Worm (Caenorhabditis elegans) whole organism, L1 larva: ENCODE data around the gene pch-2.

ENCODE experiments used
- C04F5.9 ChIP-seq: sonication (generic microtip); optimal IDR thresholded peaks from 2 replicates; lab custom pipeline; 2016; ENCODE audit warnings: missing genetic modification characterization, missing compliant biosample characterization
- C16A3.4 ChIP-seq: fragments of 150-350 bp; optimal IDR thresholded peaks from 2 replicates; lab custom pipeline; 2014; ENCODE audit warnings: missing biosample characterization, missing genetic modification characterization
- C34B4.2 ChIP-seq: sonication (generic microtip); optimal IDR thresholded peaks from 2 replicates; lab custom pipeline; 2017; ENCODE audit warnings: mild to moderate bottlenecking, missing genetic modification characterization, missing compliant biosample characterization
- F16B12.6 ChIP-seq: fragments of 150-350 bp; optimal IDR thresholded peaks from 2 replicates; lab custom pipeline; 2014; ENCODE audit warnings: missing biosample characterization, missing genetic modification characterization
- aha-1 ChIP-seq: fragments of 150-350 bp; optimal IDR thresholded peaks from 2 replicates; lab custom pipeline; 2014; ENCODE audit warnings: missing biosample characterization, missing genetic modification characterization
- alr-1 ChIP-seq: fragments of 200-800 bp; sonication (Bioruptor generic); optimal IDR thresholded peaks from 2 replicates; lab custom pipeline; 2018; ENCODE audit warnings: borderline replicate concordance, mild to moderate bottlenecking, missing genetic modification characterization, missing compliant biosample characterization
- ceh-8 ChIP-seq: fragments of 200-800 bp; sonication (Bioruptor generic); optimal IDR thresholded peaks from 2 replicates; lab custom pipeline; 2018; ENCODE audit warnings: mild to moderate bottlenecking, missing genetic modification characterization, moderate library complexity, missing compliant biosample characterization
- ceh-82 ChIP-seq, 3 experiments: fragments of 150-350 bp in 1 of 3; sonication (generic microtip) in 2 of 3; optimal IDR thresholded peaks; 2 replicates each; lab custom pipeline; 2014 to 2017; ENCODE audit warnings: missing biosample characterization in 3 of 3, missing genetic modification characterization in 3 of 3
- ceh-90 ChIP-seq: sonication (generic microtip); optimal IDR thresholded peaks from 2 replicates; lab custom pipeline; 2016; ENCODE audit warnings: missing genetic modification characterization, missing compliant biosample characterization
- ces-1 ChIP-seq: fragments of 150-350 bp; optimal IDR thresholded peaks from 2 replicates; lab custom pipeline; 2014; ENCODE audit warnings: missing biosample characterization, missing genetic modification reagents, missing genetic modification characterization
- dpl-1 ChIP-seq, 3 experiments: fragments of 150-350 bp in 2 of 3; sonication (generic microtip) in 1 of 3; optimal IDR thresholded peaks; 2 replicates each; lab custom pipeline; 2014 to 2017; ENCODE audit warnings: missing biosample characterization in 3 of 3, missing genetic modification characterization in 3 of 3, missing genetic modification reagents in 3 of 3
- efl-1 ChIP-seq, 4 experiments: fragments of 150-350 bp; optimal IDR thresholded peaks in 3 of 4; peaks in 1 of 4; 1 replicate in 1 of 4; 2 replicates in 3 of 4; lab custom pipeline; 2014; ENCODE audit warnings: missing biosample characterization in 2 of 4, missing genetic modification characterization in 2 of 4, missing genetic modification reagents in 2 of 4
- egl-13 ChIP-seq: sonication (generic microtip); optimal IDR thresholded peaks from 2 replicates; lab custom pipeline; 2016; ENCODE audit warnings: missing genotype, missing genetic modification reagents, missing genetic modification characterization, missing compliant biosample characterization
- egl-27 ChIP-seq, 2 experiments: fragments of 150-350 bp in 1 of 2; sonication (generic microtip); optimal IDR thresholded peaks; 3 replicates each; lab custom pipeline; 2017 to 2018; ENCODE audit warnings: missing biosample characterization in 2 of 2, missing genetic modification characterization in 2 of 2, missing genetic modification reagents in 2 of 2
- elt-2 ChIP-seq: sonication (generic microtip); optimal IDR thresholded peaks from 2 replicates; lab custom pipeline; 2016; ENCODE audit warnings: missing genetic modification characterization, mild to moderate bottlenecking, inconsistent platforms, missing compliant biosample characterization, missing genetic modification reagents
- elt-3 ChIP-seq, 6 experiments: fragments of 150-350 bp in 1 of 6; sonication (generic microtip); optimal IDR thresholded peaks; 2 replicates each; lab custom pipeline; 2017 to 2018; ENCODE audit warnings: missing biosample characterization in 6 of 6, missing genetic modification characterization in 6 of 6, inconsistent platforms in 1 of 6
- ets-5 ChIP-seq: fragments of 200-800 bp; sonication (Bioruptor generic); IDR thresholded peaks from 2 replicates; pipeline ENCODE4 v1.3.6; 2022; ENCODE audit warnings: missing genetic modification characterization, missing compliant biosample characterization
- fkh-8 ChIP-seq: sonication (generic microtip); optimal IDR thresholded peaks from 2 replicates; lab custom pipeline; 2016; ENCODE audit warnings: mild to moderate bottlenecking, missing genetic modification characterization, missing compliant biosample characterization
- hlh-4 ChIP-seq: sonication (generic microtip); optimal IDR thresholded peaks from 2 replicates; lab custom pipeline; 2016; ENCODE audit warnings: mild to moderate bottlenecking, missing genetic modification characterization, missing compliant biosample characterization
- isw-1 ChIP-seq: fragments of 200-800 bp; sonication (Bioruptor generic); IDR thresholded peaks from 2 replicates; pipeline ENCODE4 v1.3.6; 2022; ENCODE audit warnings: missing genetic modification characterization, missing compliant biosample characterization
- lin-14 ChIP-seq: fragments of 200-800 bp; sonication (Bioruptor generic); optimal IDR thresholded peaks from 2 replicates; lab custom pipeline; 2018; ENCODE audit warnings: mild to moderate bottlenecking, missing genetic modification characterization, moderate library complexity, missing compliant biosample characterization
- lin-35 ChIP-seq, 2 experiments: fragments of 150-350 bp; optimal IDR thresholded peaks; 2 replicates each; lab custom pipeline; 2014; ENCODE audit warnings: missing biosample characterization in 2 of 2, missing genetic modification characterization in 2 of 2, missing genetic modification reagents in 2 of 2
- lin-39 ChIP-seq: fragments of 150-350 bp; optimal IDR thresholded peaks from 2 replicates; lab custom pipeline; 2014; ENCODE audit warnings: missing biosample characterization, missing genetic modification reagents, missing genetic modification characterization
- lsy-2 ChIP-seq, 2 experiments: fragments of 150-350 bp; optimal IDR thresholded peaks; 2 replicates each; lab custom pipeline; 2014; ENCODE audit warnings: missing biosample characterization in 2 of 2, missing genetic modification characterization in 2 of 2
- mdl-1 ChIP-seq, 2 experiments: fragments of 150-350 bp; optimal IDR thresholded peaks; 2 replicates each; lab custom pipeline; 2014 to 2017; ENCODE audit warnings: missing biosample characterization in 2 of 2, missing genetic modification characterization in 2 of 2, inconsistent platforms in 1 of 2
- nhr-12 ChIP-seq: sonication (generic microtip); optimal IDR thresholded peaks from 2 replicates; lab custom pipeline; 2017; ENCODE audit warnings: missing biosample characterization, missing genetic modification characterization
- nhr-19 ChIP-seq: fragments of 200-800 bp; sonication (Bioruptor generic); conservative IDR thresholded peaks from 2 replicates; pipeline ENCODE4 v1.3.6; 2022; ENCODE audit warnings: missing genetic modification characterization, missing compliant biosample characterization
- nhr-28 ChIP-seq: fragments of 150-350 bp; optimal IDR thresholded peaks from 2 replicates; lab custom pipeline; 2014; ENCODE audit warnings: missing biosample characterization, missing genetic modification characterization
- nhr-47 ChIP-seq: sonication (generic microtip); optimal IDR thresholded peaks from 2 replicates; lab custom pipeline; 2016; ENCODE audit warnings: mild to moderate bottlenecking, missing genetic modification characterization, moderate library complexity, missing compliant biosample characterization
- nhr-71 ChIP-seq: sonication (generic microtip); optimal IDR thresholded peaks from 2 replicates; lab custom pipeline; 2016; ENCODE audit warnings: mild to moderate bottlenecking, missing genetic modification characterization, moderate library complexity, missing compliant biosample characterization
- nhr-76 ChIP-seq: sonication (generic microtip); optimal IDR thresholded peaks from 2 replicates; lab custom pipeline; 2017; ENCODE audit warnings: missing biosample characterization, missing genetic modification characterization
- nhr-84 ChIP-seq: sonication (generic microtip); optimal IDR thresholded peaks from 2 replicates; lab custom pipeline; 2017; ENCODE audit warnings: missing biosample characterization, missing genetic modification characterization
- nhr-90 ChIP-seq: sonication (generic microtip); optimal IDR thresholded peaks from 2 replicates; lab custom pipeline; 2016; ENCODE audit warnings: mild to moderate bottlenecking, missing genetic modification characterization, missing compliant biosample characterization; ENCODE audit not compliant: poor library complexity
- pag-3 ChIP-seq: sonication (generic microtip); optimal IDR thresholded peaks from 2 replicates; lab custom pipeline; 2017; ENCODE audit warnings: missing genetic modification characterization, mild to moderate bottlenecking, missing compliant biosample characterization, antibody characterized with exemption, borderline replicate concordance; ENCODE audit not compliant: insufficient read depth
- pax-3 ChIP-seq: fragments of 200-800 bp; sonication (Bioruptor generic); optimal IDR thresholded peaks from 2 replicates; lab custom pipeline; 2018; ENCODE audit warnings: mild to moderate bottlenecking, missing genetic modification characterization, moderate library complexity, missing compliant biosample characterization
- rnt-1 ChIP-seq: sonication (generic microtip); optimal IDR thresholded peaks from 2 replicates; lab custom pipeline; 2016; ENCODE audit warnings: mild to moderate bottlenecking, missing genetic modification characterization, moderate library complexity, missing compliant biosample characterization
- snpc-4 ChIP-seq: fragments of 150-350 bp; optimal IDR thresholded peaks from 2 replicates; lab custom pipeline; 2014; ENCODE audit warnings: missing biosample characterization, missing genetic modification characterization
- snu-23 ChIP-seq: sonication (generic microtip); optimal IDR thresholded peaks from 2 replicates; lab custom pipeline; 2016; ENCODE audit warnings: missing genetic modification characterization, missing compliant biosample characterization
- sup-37 ChIP-seq: fragments of 200-800 bp; sonication (Bioruptor generic); optimal IDR thresholded peaks from 2 replicates; lab custom pipeline; 2018; ENCODE audit warnings: mild to moderate bottlenecking, missing genetic modification characterization, missing compliant biosample characterization
- tbx-2 ChIP-seq: sonication (generic microtip); optimal IDR thresholded peaks from 2 replicates; lab custom pipeline; 2016; ENCODE audit warnings: missing genetic modification characterization, missing compliant biosample characterization
- tlp-1 ChIP-seq: fragments of 150-350 bp; optimal IDR thresholded peaks from 2 replicates; lab custom pipeline; 2014; ENCODE audit warnings: missing biosample characterization, missing genetic modification characterization
- unc-130 ChIP-seq: fragments of 150-350 bp; optimal IDR thresholded peaks from 2 replicates; lab custom pipeline; 2017; ENCODE audit warnings: missing biosample characterization, missing genetic modification characterization, inconsistent platforms
- unc-98 ChIP-seq: fragments of 200-800 bp; sonication (Bioruptor generic); IDR thresholded peaks from 2 replicates; pipeline ENCODE4 v1.3.6; 2022; ENCODE audit warnings: missing genetic modification characterization, missing compliant biosample characterization
- vab-15 ChIP-seq: sonication (generic microtip); optimal IDR thresholded peaks from 2 replicates; lab custom pipeline; 2017; ENCODE audit warnings: missing genotype, mild to moderate bottlenecking, missing genetic modification characterization, missing compliant biosample characterization
- xbp-1 ChIP-seq: sonication (generic microtip); optimal IDR thresholded peaks from 2 replicates; lab custom pipeline; 2016; ENCODE audit warnings: missing genetic modification characterization, missing compliant biosample characterization
- zag-1 ChIP-seq: fragments of 150-350 bp; optimal IDR thresholded peaks from 2 replicates; lab custom pipeline; 2014; ENCODE audit warnings: missing biosample characterization, missing genetic modification characterization
- ztf-4 ChIP-seq: fragments of 150-350 bp; optimal IDR thresholded peaks from 2 replicates; lab custom pipeline; 2014; ENCODE audit warnings: missing biosample characterization, missing genetic modification characterization

pch-2 gene

DNA sequence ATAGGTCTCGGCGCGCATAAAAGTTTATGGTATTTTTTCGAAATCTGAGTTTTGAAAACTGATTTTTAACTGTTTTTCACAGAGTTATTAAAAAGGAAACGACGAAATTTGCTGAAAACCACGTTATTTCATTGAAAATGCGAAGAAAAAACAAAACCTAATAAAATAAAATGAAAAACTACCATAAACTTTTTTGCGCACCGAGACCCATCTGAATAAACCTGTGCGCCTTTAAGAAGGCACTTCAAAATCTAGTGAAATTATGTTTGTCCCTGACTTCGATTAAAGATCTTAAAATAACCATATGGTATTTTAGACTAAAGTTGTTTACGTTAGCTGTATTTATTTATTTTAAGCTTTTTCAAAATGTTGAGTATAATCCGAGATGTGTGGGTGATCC lies 30.4 kb upstream of the pch-2 start:
- no peak for TF ChIP-seq efl-1 (optimal IDR thresholded peaks at IDR 0.05; lab: Kevin White, UChicago)
- peak in 1 of 2 experiments; percentile 74 for TF ChIP-seq efl-1 (GFP tag; optimal IDR thresholded peaks at IDR 0.05 in 1 of 2; lab: Kevin White, UChicago)
- TF ChIP-seq sup-37 (GFP tag; lab: Kevin White, UChicago) = no peak

DNA sequence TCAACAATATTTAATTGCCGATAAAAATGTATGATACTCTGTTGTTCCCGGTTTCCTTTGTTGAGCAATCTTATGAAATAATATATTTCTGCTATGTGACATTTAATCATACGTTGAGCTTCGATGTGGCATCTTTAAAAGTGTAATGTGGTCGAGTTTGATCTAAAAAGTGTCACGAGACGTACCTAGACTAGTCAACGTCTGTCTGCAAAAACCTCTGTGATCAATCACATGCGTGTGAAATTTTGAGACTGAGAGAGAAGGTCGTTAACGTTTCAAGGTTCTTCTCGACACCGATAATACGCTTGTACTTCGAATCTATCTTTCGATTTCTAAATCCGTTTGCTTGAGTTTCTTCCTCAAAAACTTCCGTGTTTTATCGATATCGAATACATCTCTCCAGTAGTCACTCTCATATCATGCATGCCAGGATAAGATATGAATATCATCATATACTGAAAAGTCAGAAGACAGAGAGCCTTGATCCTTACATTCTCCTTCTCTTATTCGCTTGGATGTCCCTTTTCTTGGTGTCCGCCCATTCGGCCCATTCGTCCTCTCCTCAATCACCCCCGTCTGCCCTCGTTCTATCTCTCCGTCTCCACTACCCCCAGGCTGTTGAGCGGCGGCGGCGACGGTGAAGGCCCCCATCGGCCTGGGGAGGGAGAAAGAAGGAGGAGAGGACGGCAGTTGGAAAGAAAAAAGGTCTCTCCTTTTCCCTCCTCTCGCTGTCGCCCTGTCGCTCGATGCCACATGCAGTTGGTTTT lies 29.7 kb upstream of the pch-2 start:
- TF ChIP-seq rnt-1 (tag; lab: Kevin White, UChicago) (peak; percentile 78), C04F5.9 (no peak), lin-14 (peak; percentile 82), dpl-1 (GFP tag; optimal IDR thresholded peaks at IDR 0.05; lab: Kevin White, UChicago) (peak; percentile 0 to 53 (median 17)), unc-98 (no peak), nhr-19 (peak; percentile 76), egl-27 (tag; optimal IDR thresholded peaks at IDR 0.05; lab: Kevin White, UChicago) (no peak), efl-1 (optimal IDR thresholded peaks at IDR 0.05; lab: Kevin White, UChicago) (peak; percentile 6 to 33), efl-1 (GFP tag; optimal IDR thresholded peaks at IDR 0.05 in 1 of 2; lab: Kevin White, UChicago) (peak; percentile 12 to 58), F16B12.6 (tag; lab: Kevin White, UChicago) (peak; percentile 11), sup-37 (GFP tag; lab: Kevin White, UChicago) (no peak), lsy-2 (tag; optimal IDR thresholded peaks at IDR 0.05; lab: Kevin White, UChicago) (peak; percentile 69 to 76), nhr-12 (tag; lab: Kevin White, UChicago) (no peak), mdl-1 (tag; optimal IDR thresholded peaks at IDR 0.05; lab: Kevin White, UChicago) (peak in 1 of 2 experiments; percentile 80), pax-3 (peak; percentile 14), tbx-2 (tag; lab: Kevin White, UChicago) (peak; percentile 50), vab-15 (tag; lab: Kevin White, UChicago) (no peak), ces-1 (GFP tag; lab: Kevin White, UChicago) (no peak), nhr-47 (tag; lab: Kevin White, UChicago) (peak; percentile 59), ets-5 (GFP tag; lab: Robert Waterston, UW) (no peak), ceh-90 (tag; lab: Kevin White, UChicago) (peak; percentile 30), elt-3 (tag; optimal IDR thresholded peaks at IDR 0.05; lab: Kevin White, UChicago) (peak in 5 of 6 experiments; percentile 9 to 77 (median 50)), C34B4.2 (no peak), lin-35 (GFP tag; optimal IDR thresholded peaks at IDR 0.05; lab: Kevin White, UChicago) (peak; percentile 19 to 75), isw-1 (no peak), pag-3 (tag; lab: Kevin White, UChicago) (peak; percentile 81), hlh-4 (tag; lab: Kevin White, UChicago) (no peak), nhr-84 (tag; lab: Kevin White, UChicago) (no peak), ztf-4 (tag; lab: Kevin White, UChicago) (peak; percentile 57), fkh-8 (tag; lab: Kevin White, UChicago) (peak; percentile 15), unc-130 (tag; lab: Kevin White, UChicago) (peak; percentile 90), C16A3.4 (tag; lab: Kevin White, UChicago) (peak; percentile 29), snpc-4 (tag; lab: Kevin White, UChicago) (no peak), nhr-76 (no peak), alr-1 (no peak), egl-13 (peak; percentile 46), zag-1 (no peak), ceh-82 (tag; optimal IDR thresholded peaks at IDR 0.05; lab: Kevin White, UChicago) (peak in 2 of 3 experiments; percentile 39 to 41), tlp-1 (tag; lab: Kevin White, UChicago) (no peak), ceh-8 (GFP tag; lab: Kevin White, UChicago) (peak; percentile 42), xbp-1 (peak; percentile 72), nhr-71 (peak; percentile 93), aha-1 (tag; lab: Kevin White, UChicago) (peak; percentile 22), nhr-28 (no peak), nhr-90 (tag; lab: Kevin White, UChicago) (peak; percentile 41), snu-23 (GFP tag; lab: Kevin White, UChicago) (peak; percentile 87), elt-2 (tag; lab: Kevin White, UChicago) (peak; percentile 17), lin-39 (tag; lab: Kevin White, UChicago) (peak; percentile 56)
